Worm (Caenorhabditis elegans) whole organism, mixed stage, embryonic: Measurements from ENCODE around the gene rnf-5.

ENCODE experiments used
- M03D4.4 ChIP-seq: sonication (generic microtip); optimal IDR thresholded peaks from 2 replicates; lab custom pipeline; 2017; ENCODE audit warnings: mild to moderate bottlenecking, missing genetic modification characterization, missing compliant biosample characterization
- bed-3 ChIP-seq: fragments of 200-800 bp; sonication (Bioruptor generic); optimal IDR thresholded peaks from 3 replicates; lab custom pipeline; 2018; ENCODE audit warnings: mild to moderate bottlenecking, missing genetic modification characterization, moderate library complexity, missing compliant biosample characterization
- blmp-1 ChIP-seq: fragments of 150-350 bp; optimal IDR thresholded peaks from 2 replicates; lab custom pipeline; 2014; ENCODE audit warnings: missing biosample characterization, missing genetic modification characterization
- ceh-39 ChIP-seq: fragments of 150-350 bp; optimal IDR thresholded peaks from 2 replicates; lab custom pipeline; 2014; ENCODE audit warnings: missing biosample characterization, missing genetic modification characterization
- ceh-43 ChIP-seq: fragments of 200-800 bp; sonication (Bioruptor generic); optimal IDR thresholded peaks from 2 replicates; lab custom pipeline; 2018; ENCODE audit warnings: mild to moderate bottlenecking, missing genetic modification characterization, moderate library complexity, missing compliant biosample characterization
- ceh-83 ChIP-seq: fragments of 200-800 bp; sonication (Bioruptor generic); optimal IDR thresholded peaks from 2 replicates; lab custom pipeline; 2018; ENCODE audit warnings: mild to moderate bottlenecking, missing genetic modification characterization, missing compliant biosample characterization
- ces-1 ChIP-seq: fragments of 150-350 bp; optimal IDR thresholded peaks from 2 replicates; lab custom pipeline; 2014; ENCODE audit warnings: missing biosample characterization, missing genetic modification reagents, missing genetic modification characterization
- cnd-1 ChIP-seq: fragments of 200-800 bp; sonication (Bioruptor generic); optimal IDR thresholded peaks from 2 replicates; lab custom pipeline; 2018; ENCODE audit warnings: mild to moderate bottlenecking, missing genetic modification characterization, missing compliant biosample characterization
- drap-1 ChIP-seq: fragments of 200-800 bp; sonication (Bioruptor generic); optimal IDR thresholded peaks from 3 replicates; lab custom pipeline; 2018; ENCODE audit warnings: mild to moderate bottlenecking, missing genetic modification characterization, missing compliant biosample characterization
- elt-1 ChIP-seq: sonication (generic microtip); optimal IDR thresholded peaks from 2 replicates; lab custom pipeline; 2017; ENCODE audit warnings: missing genetic modification characterization, mild to moderate bottlenecking, missing compliant biosample characterization, antibody characterized with exemption, moderate library complexity, borderline replicate concordance; ENCODE audit not compliant: insufficient read depth
- elt-3 ChIP-seq: fragments of 150-350 bp; optimal IDR thresholded peaks from 2 replicates; lab custom pipeline; 2014; ENCODE audit warnings: missing biosample characterization, missing genetic modification characterization
- flh-1 ChIP-seq: fragments of 200-800 bp; sonication (Bioruptor generic); optimal IDR thresholded peaks from 2 replicates; lab custom pipeline; 2018; ENCODE audit warnings: mild to moderate bottlenecking, missing genetic modification characterization, moderate library complexity, missing compliant biosample characterization
- ham-2 ChIP-seq: fragments of 200-800 bp; sonication (Bioruptor generic); optimal IDR thresholded peaks from 2 replicates; lab custom pipeline; 2018; ENCODE audit warnings: mild to moderate bottlenecking, missing genetic modification characterization, missing compliant biosample characterization
- hlh-1 ChIP-seq: fragments of 150-350 bp; optimal IDR thresholded peaks from 2 replicates; lab custom pipeline; 2014; ENCODE audit warnings: missing biosample characterization, missing genetic modification reagents, missing genetic modification characterization
- lin-13 ChIP-seq: fragments of 150-350 bp; optimal IDR thresholded peaks from 2 replicates; lab custom pipeline; 2014; ENCODE audit warnings: missing biosample characterization, missing genetic modification characterization
- lin-32 ChIP-seq: fragments of 200-800 bp; sonication (Bioruptor generic); optimal IDR thresholded peaks from 2 replicates; lab custom pipeline; 2018; ENCODE audit warnings: mild to moderate bottlenecking, missing genetic modification characterization, missing compliant biosample characterization
- lsy-2 ChIP-seq: fragments of 150-350 bp; optimal IDR thresholded peaks from 2 replicates; lab custom pipeline; 2014; ENCODE audit warnings: missing biosample characterization, missing genetic modification characterization
- mab-5 ChIP-seq: fragments of 150-350 bp; optimal IDR thresholded peaks from 2 replicates; lab custom pipeline; 2014; ENCODE audit warnings: missing biosample characterization, missing genetic modification characterization
- mep-1 ChIP-seq: fragments of 150-350 bp; optimal IDR thresholded peaks from 2 replicates; lab custom pipeline; 2017; ENCODE audit warnings: missing biosample characterization, missing genetic modification reagents, missing genetic modification characterization, inconsistent platforms
- nhr-12 ChIP-seq: fragments of 150-350 bp; optimal IDR thresholded peaks from 2 replicates; lab custom pipeline; 2014; ENCODE audit warnings: missing biosample characterization, missing genetic modification characterization
- nhr-2 ChIP-seq: fragments of 150-350 bp; optimal IDR thresholded peaks from 2 replicates; lab custom pipeline; 2014; ENCODE audit warnings: missing biosample characterization, missing genetic modification characterization
- nhr-237 ChIP-seq: fragments of 150-350 bp; optimal IDR thresholded peaks from 2 replicates; lab custom pipeline; 2014; ENCODE audit warnings: missing biosample characterization, missing genetic modification characterization
- nhr-28 ChIP-seq: fragments of 150-350 bp; optimal IDR thresholded peaks from 2 replicates; lab custom pipeline; 2014; ENCODE audit warnings: missing biosample characterization, missing genetic modification characterization
- nhr-76 ChIP-seq: sonication (generic microtip); optimal IDR thresholded peaks from 2 replicates; lab custom pipeline; 2017; ENCODE audit warnings: missing biosample characterization, missing genetic modification characterization
- pha-4 ChIP-seq: fragments of 150-350 bp; optimal IDR thresholded peaks from 2 replicates; lab custom pipeline; 2018; ENCODE audit warnings: missing biosample characterization, missing genetic modification reagents, missing genetic modification characterization
- sem-2 ChIP-seq: fragments of 200-800 bp; sonication (Bioruptor generic); optimal IDR thresholded peaks from 2 replicates; lab custom pipeline; 2018; ENCODE audit warnings: mild to moderate bottlenecking, missing genetic modification characterization, missing compliant biosample characterization
- snpc-4 ChIP-seq: fragments of 150-350 bp; optimal IDR thresholded peaks from 2 replicates; lab custom pipeline; 2014; ENCODE audit warnings: missing biosample characterization, missing genetic modification characterization
- sptf-1 ChIP-seq: sonication (generic microtip); optimal IDR thresholded peaks from 2 replicates; lab custom pipeline; 2017; ENCODE audit warnings: mild to moderate bottlenecking, missing genetic modification characterization, moderate library complexity, missing compliant biosample characterization
- unc-120 ChIP-seq: sonication (generic microtip); optimal IDR thresholded peaks from 2 replicates; lab custom pipeline; 2017; ENCODE audit warnings: missing genetic modification characterization, missing compliant biosample characterization; ENCODE audit not compliant: poor library complexity, severe bottlenecking
- unc-39 ChIP-seq: fragments of 150-350 bp; optimal IDR thresholded peaks from 2 replicates; lab custom pipeline; 2014; ENCODE audit warnings: missing biosample characterization, missing genetic modification characterization
- unc-62 ChIP-seq: fragments of 150-350 bp; optimal IDR thresholded peaks from 2 replicates; lab custom pipeline; 2014; ENCODE audit warnings: missing biosample characterization, missing genetic modification reagents, missing genetic modification characterization
- zip-8 ChIP-seq: fragments of 150-350 bp; optimal IDR thresholded peaks from 2 replicates; lab custom pipeline; 2014; ENCODE audit warnings: missing biosample characterization, missing genetic modification characterization
- ztf-11 ChIP-seq: fragments of 150-350 bp; optimal IDR thresholded peaks from 2 replicates; lab custom pipeline; 2014; ENCODE audit warnings: missing biosample characterization, missing genetic modification characterization

rnf-5 gene

DNA sequence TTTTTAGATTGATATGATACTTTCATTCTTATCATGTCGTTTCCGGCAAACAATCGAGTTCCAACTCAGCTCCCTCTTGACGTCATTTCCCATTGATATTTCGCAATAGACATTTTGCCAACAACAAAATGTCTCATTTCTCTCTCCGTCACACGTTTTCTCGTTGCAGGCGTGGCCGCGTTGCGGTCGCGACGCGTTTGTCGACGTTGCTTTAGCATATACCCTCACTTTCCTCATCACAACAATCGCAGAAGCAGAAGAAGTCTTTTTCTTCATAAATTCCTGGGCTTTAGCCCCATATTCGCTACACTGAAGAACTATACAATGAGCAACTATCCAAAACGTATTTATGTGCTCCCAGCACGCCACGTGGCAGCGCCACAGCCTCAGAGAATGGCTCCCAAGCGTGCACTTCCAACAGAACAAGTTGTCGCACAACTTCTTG lies 27.0 kb upstream of the rnf-5 start, which contains the start of gene xbp-1 (continued):
- TF ChIP-seq elt-1 (tag; lab: Kevin White, UChicago) (no peak), ces-1 (GFP tag; lab: Kevin White, UChicago) (peak; percentile 80), lin-13 (peak; percentile 29), nhr-2 (no peak), unc-39 (no peak)

DNA sequence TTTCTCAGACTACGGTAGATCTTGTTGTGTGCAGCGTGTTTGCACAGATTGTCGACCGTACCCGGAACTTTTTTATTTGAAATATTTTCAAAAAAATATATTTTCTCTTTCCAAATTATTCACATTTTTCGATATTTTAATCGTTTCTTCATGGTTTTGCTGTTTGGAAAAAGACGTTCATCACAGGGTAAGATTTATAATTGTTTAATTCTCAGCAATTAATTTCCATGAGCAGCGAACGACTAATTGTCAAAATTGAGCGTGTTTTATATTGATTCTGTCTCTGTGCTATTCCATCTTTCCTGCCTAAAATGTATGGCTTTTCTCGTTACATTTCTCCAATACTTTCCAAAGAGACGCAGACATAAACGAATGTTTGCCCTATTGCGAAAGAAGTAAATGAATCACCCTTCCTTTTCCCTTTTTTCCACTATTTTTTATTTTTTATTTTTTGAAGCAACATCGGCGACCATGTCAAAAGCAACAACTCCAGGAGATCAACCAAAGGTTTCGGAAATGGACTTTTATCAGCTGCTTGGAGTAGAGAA lies 24.5 kb upstream of the rnf-5 start, which contains the start of gene dnj-16:
Gene dnj-16, plus strand, starts transcription at position 51 of the 548 bp plus-strand sequence.
- TF ChIP-seq mep-1 (tag; lab: Kevin White, UChicago), result peak; percentile 19
- no peak for TF ChIP-seq cnd-1 (tag; lab: Kevin White, UChicago)
- TF ChIP-seq ceh-83 (GFP tag; lab: Kevin White, UChicago), result no peak
- no peak for TF ChIP-seq flh-1 (GFP tag; lab: Kevin White, UChicago)
- no peak for TF ChIP-seq pha-4 (tag; lab: Kevin White, UChicago)
- TF ChIP-seq lin-13, result no peak
- TF ChIP-seq lsy-2 (tag; lab: Kevin White, UChicago), result peak; percentile 11
- no peak for TF ChIP-seq nhr-2
- no peak for TF ChIP-seq snpc-4
- no peak for TF ChIP-seq ham-2 (GFP tag; lab: Kevin White, UChicago)
- peak; percentile 1 for TF ChIP-seq nhr-237
- no peak for TF ChIP-seq unc-39
- TF ChIP-seq nhr-12 (tag; lab: Kevin White, UChicago), result no peak
- TF ChIP-seq elt-3 (tag; lab: Kevin White, UChicago), result no peak
- no peak for TF ChIP-seq sptf-1
- TF ChIP-seq mab-5 (tag; lab: Kevin White, UChicago), result no peak
- TF ChIP-seq ceh-43 (GFP tag; lab: Kevin White, UChicago), result no peak
- TF ChIP-seq hlh-1 (tag; lab: Kevin White, UChicago), result no peak
- no peak for TF ChIP-seq M03D4.4 (tag; lab: Kevin White, UChicago)
- TF ChIP-seq drap-1 (GFP tag; lab: Kevin White, UChicago), result no peak
- no peak for TF ChIP-seq zip-8
- no peak for TF ChIP-seq elt-1 (tag; lab: Kevin White, UChicago)
- TF ChIP-seq ces-1 (GFP tag; lab: Kevin White, UChicago), result peak; percentile 83
- TF ChIP-seq nhr-76 (tag; lab: Kevin White, UChicago), result no peak
- TF ChIP-seq blmp-1 (tag; lab: Kevin White, UChicago), result no peak
- TF ChIP-seq bed-3 (GFP tag; lab: Kevin White, UChicago), result no peak
- no peak for TF ChIP-seq ztf-11 (tag; lab: Kevin White, UChicago)
- no peak for TF ChIP-seq sem-2 (GFP tag; lab: Kevin White, UChicago)
- no peak for TF ChIP-seq unc-62 (GFP tag; lab: Kevin White, UChicago)
- TF ChIP-seq lin-32, result no peak
- TF ChIP-seq unc-120 (tag; lab: Kevin White, UChicago), result no peak
- no peak for TF ChIP-seq ceh-39

DNA sequence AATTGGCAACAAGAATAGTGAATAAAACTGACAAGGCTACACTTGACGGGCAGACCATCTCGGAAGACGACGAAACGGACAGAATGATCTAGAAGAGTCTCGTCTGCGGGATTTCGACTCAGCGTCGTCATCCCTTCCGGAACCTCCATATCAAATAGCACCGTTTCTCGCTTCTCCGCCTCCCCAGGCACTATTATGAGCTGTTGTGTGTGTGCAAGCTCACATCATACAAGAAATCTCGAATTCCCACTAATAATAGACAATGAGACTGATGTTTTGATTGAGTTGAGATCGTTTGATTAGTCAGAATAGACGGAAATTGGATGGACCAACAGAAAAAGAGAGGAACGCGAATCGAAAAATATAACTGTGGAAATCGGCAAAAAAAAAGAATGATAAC lies 23.6 kb upstream of the rnf-5 start, which contains the start of gene spp-28:
Gene spp-28, minus strand, starts transcription at position 101 of the 400 bp plus-strand sequence.
- no peak for TF ChIP-seq nhr-28 (tag; lab: Kevin White, UChicago)
- TF ChIP-seq pha-4 (tag; lab: Kevin White, UChicago), result no peak

DNA sequence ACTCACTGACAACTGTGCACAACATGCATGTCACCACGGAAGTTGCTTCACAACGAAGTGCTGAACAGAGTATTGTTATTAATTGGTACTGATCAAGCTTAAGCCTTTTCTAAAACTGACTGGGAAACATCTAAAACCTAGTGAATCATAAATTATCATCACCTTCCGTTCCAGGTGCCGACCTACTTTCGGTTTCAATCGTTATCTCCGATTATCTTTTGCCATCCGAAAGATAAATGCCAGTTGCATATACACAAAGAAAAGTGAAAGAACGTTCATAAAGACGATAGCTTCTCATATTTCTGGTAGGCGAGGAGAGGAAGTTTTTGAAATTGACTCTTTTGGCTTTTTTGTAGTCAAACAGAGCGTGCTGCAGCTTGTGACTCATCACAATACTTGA lies 23.0 kb upstream of the rnf-5 start:
- TF ChIP-seq sem-2 (GFP tag; lab: Kevin White, UChicago), result no peak
- peak; percentile 15 for TF ChIP-seq ham-2 (GFP tag; lab: Kevin White, UChicago)
- peak; percentile 74 for TF ChIP-seq elt-1 (tag; lab: Kevin White, UChicago)
- peak; percentile 88 for TF ChIP-seq elt-3 (tag; lab: Kevin White, UChicago)
- TF ChIP-seq unc-62 (GFP tag; lab: Kevin White, UChicago), result peak; percentile 0
- TF ChIP-seq blmp-1 (tag; lab: Kevin White, UChicago), result peak; percentile 92
- no peak for TF ChIP-seq M03D4.4 (tag; lab: Kevin White, UChicago)
- no peak for TF ChIP-seq hlh-1 (tag; lab: Kevin White, UChicago)
